Worm (Caenorhabditis elegans) whole organism, late embryonic: ENCODE results near the gene F43E2.1.

Experiments
- C08G9.2 ChIP-seq: sonication (generic microtip); optimal IDR thresholded peaks from 2 replicates; lab custom pipeline; 2016; ENCODE audit warnings: mild to moderate bottlenecking, missing genetic modification characterization, moderate library complexity, missing compliant biosample characterization
- ama-1 ChIP-seq: fragments of 150-350 bp; optimal IDR thresholded peaks from 2 replicates; lab custom pipeline; 2014
- lin-11 ChIP-seq: fragments of 200-800 bp; sonication (Bioruptor generic); optimal IDR thresholded peaks from 2 replicates; lab custom pipeline; 2018; ENCODE audit warnings: mild to moderate bottlenecking, missing genetic modification characterization, missing compliant biosample characterization
- mec-3 ChIP-seq: sonication (generic microtip); optimal IDR thresholded peaks from 2 replicates; lab custom pipeline; 2016; ENCODE audit warnings: borderline replicate concordance, missing genetic modification characterization, missing compliant biosample characterization
- nfya-1 ChIP-seq: sonication (generic microtip); optimal IDR thresholded peaks from 2 replicates; lab custom pipeline; 2017; ENCODE audit warnings: missing genetic modification characterization, mild to moderate bottlenecking, missing compliant biosample characterization, antibody characterized with exemption, moderate library complexity
- nhr-11 ChIP-seq: fragments of 150-350 bp; optimal IDR thresholded peaks from 2 replicates; lab custom pipeline; 2014; ENCODE audit warnings: missing biosample characterization, missing genetic modification characterization
- nhr-232 ChIP-seq: sonication (generic microtip); optimal IDR thresholded peaks from 2 replicates; lab custom pipeline; 2016; ENCODE audit warnings: missing genetic modification characterization, missing compliant biosample characterization
- pag-3 ChIP-seq: sonication (generic microtip); optimal IDR thresholded peaks from 2 replicates; lab custom pipeline; 2016; ENCODE audit warnings: missing compliant biosample characterization, missing genetic modification characterization, borderline replicate concordance
- sox-4 ChIP-seq: sonication (generic microtip); optimal IDR thresholded peaks from 2 replicates; lab custom pipeline; 2017; ENCODE audit warnings: mild to moderate bottlenecking, missing genetic modification characterization, inconsistent platforms, missing compliant biosample characterization
- unc-42 ChIP-seq: sonication (generic microtip); optimal IDR thresholded peaks from 2 replicates; lab custom pipeline; 2016; ENCODE audit warnings: missing genotype, missing genetic modification characterization, missing compliant biosample characterization

ce11 chrII:7390335-7390734 lies 15.3 kb downstream of the F43E2.1 start:
- TF ChIP-seq unc-42, result no peak
- no peak for TF ChIP-seq nfya-1
- no peak for TF ChIP-seq sox-4
- TF ChIP-seq nhr-232 (tag; lab: Kevin White, UChicago), result no peak
- no peak for TF ChIP-seq ama-1 (lab: Kevin White, UChicago)
- TF ChIP-seq nhr-11 (tag; lab: Kevin White, UChicago), result no peak
- no peak for TF ChIP-seq lin-11 (tag; lab: Kevin White, UChicago)
- no peak for TF ChIP-seq mec-3
- TF ChIP-seq pag-3 (tag; lab: Kevin White, UChicago), result no peak
- TF ChIP-seq C08G9.2 (tag; lab: Kevin White, UChicago), result no peak
